Worm (Caenorhabditis elegans): ENCODE measurements around the gene F56H9.8.

The F56H9.8 gene

ce11 chrV:12633046-12633445 lies 11.6 kb upstream of the F56H9.8 start:
- TF ChIP-seq zip-5 (tag; optimal IDR thresholded peaks at IDR 0.05) (no peak), sox-4 (tag; optimal IDR thresholded peaks at IDR 0.05) (peak; percentile 36), K09A11.1 (tag; optimal IDR thresholded peaks at IDR 0.05; ENCODE audit: insufficient read depth) (no peak), mec-3 (tag; optimal IDR thresholded peaks at IDR 0.05; ENCODE audit: borderline replicate concordance) (no peak)

ce11 chrV:12634050-12634449 lies 10.6 kb upstream of the F56H9.8 start:
- TF ChIP-seq elt-2 (tag; optimal IDR thresholded peaks at IDR 0.05) (peak; percentile 93), T23F11.4 (GFP tag; optimal IDR thresholded peaks at IDR 0.05) (no peak), Y22D7AL.16 (tag; optimal IDR thresholded peaks at IDR 0.05) (no peak)

ce11 chrV:12634746-12635145 lies 9.9 kb upstream of the F56H9.8 start:
- TF ChIP-seq ceh-31 (tag; optimal IDR thresholded peaks at IDR 0.05), result no peak
- TF ChIP-seq sdc-2 (tag; optimal IDR thresholded peaks at IDR 0.05), result no peak
- TF ChIP-seq hlh-13 (GFP tag; optimal IDR thresholded peaks at IDR 0.05), result no peak

ce11 chrV:12635218-12635617 lies 9.4 kb upstream of the F56H9.8 start:
- TF ChIP-seq C38D4.7 (GFP tag; optimal IDR thresholded peaks at IDR 0.05), result no peak

- TF ChIP-seq ref-2 (tag; optimal IDR thresholded peaks at IDR 0.05) (no peak), hlh-8 (tag; optimal IDR thresholded peaks at IDR 0.05) (peak; percentile 3)
Observed at ce11 chrV:12636248-12636647, 8.4 kb upstream of the F56H9.8 start.

- TF ChIP-seq unc-3 (GFP tag; conservative IDR thresholded peaks at IDR 0.05) (no peak), unc-3 (tag; optimal IDR thresholded peaks at IDR 0.05) (no peak), tbx-2 (tag; optimal IDR thresholded peaks at IDR 0.05) (peak; percentile 65), unc-55 (GFP tag; optimal IDR thresholded peaks at IDR 0.05) (peak; percentile 4), F13H6.1 (tag; optimal IDR thresholded peaks at IDR 0.05) (no peak), fkh-10 (GFP tag; optimal IDR thresholded peaks at IDR 0.05) (no peak), ceh-48 (tag; optimal IDR thresholded peaks at IDR 0.05) (no peak), dve-1 (tag; optimal IDR thresholded peaks at IDR 0.05) (no peak), syd-9 (tag; optimal IDR thresholded peaks at IDR 0.05) (no peak), mec-3 (tag; optimal IDR thresholded peaks at IDR 0.05; ENCODE audit: borderline replicate concordance) (no peak), gmeb-2 (tag; optimal IDR thresholded peaks at IDR 0.05) (no peak), unc-42 (tag; optimal IDR thresholded peaks at IDR 0.05) (no peak), ceh-45 (GFP tag; IDR thresholded peaks at IDR 0.05) (no peak), ceh-34 (tag; optimal IDR thresholded peaks at IDR 0.05) (no peak), pros-1 (tag; optimal IDR thresholded peaks at IDR 0.05) (no peak), hlh-15 (tag; optimal IDR thresholded peaks at IDR 0.05) (no peak), dmd-4 (tag; optimal IDR thresholded peaks at IDR 0.05; ENCODE audit: borderline replicate concordance) (no peak), lin-11 (tag; optimal IDR thresholded peaks at IDR 0.05) (no peak), zip-5 (tag; optimal IDR thresholded peaks at IDR 0.05) (no peak), C08G9.2 (tag; optimal IDR thresholded peaks at IDR 0.05) (no peak), eyg-1 (tag; optimal IDR thresholded peaks at IDR 0.05) (no peak), hlh-8 (tag; optimal IDR thresholded peaks at IDR 0.05) (peak; percentile 55), fkh-6 (tag; optimal IDR thresholded peaks at IDR 0.05) (no peak), ceh-9 (tag; optimal IDR thresholded peaks at IDR 0.05) (no peak), ceh-22 (tag; optimal IDR thresholded peaks at IDR 0.05) (no peak), ceh-14 (tag; optimal IDR thresholded peaks at IDR 0.05) (no peak), nhr-232 (tag; optimal IDR thresholded peaks at IDR 0.05) (no peak), madf-2 (tag; optimal IDR thresholded peaks at IDR 0.05) (no peak), pax-1 (tag; optimal IDR thresholded peaks at IDR 0.05) (peak; percentile 23), C38D4.7 (GFP tag; optimal IDR thresholded peaks at IDR 0.05) (no peak), ref-2 (tag; optimal IDR thresholded peaks at IDR 0.05) (no peak), sox-2 (GFP tag; IDR thresholded peaks at IDR 0.05) (peak; percentile 65), pha-4 (tag; optimal IDR thresholded peaks at IDR 0.05) (no peak), ceh-2 (tag; optimal IDR thresholded peaks at IDR 0.05) (peak; percentile 48), ceh-31 (tag; optimal IDR thresholded peaks at IDR 0.05) (peak; percentile 45), K09A11.1 (tag; optimal IDR thresholded peaks at IDR 0.05; ENCODE audit: insufficient read depth) (no peak), ceh-24 (tag; optimal IDR thresholded peaks at IDR 0.05) (no peak)
Observed at ce11 chrV:12637238-12637690, 7.3 kb upstream of the F56H9.8 start, which contains the start of gene F56H9.2. Gene F56H9.2 (plus strand): TSS chrV:12637663.
